Worm (Caenorhabditis elegans) whole organism, young adult: Measurements from ENCODE around the gene K01H12.4.
A peak's percentile ranks its signal among the peaks of the same experiment; 100 is the strongest.

Source experiments
- B0019.2 ChIP-seq: fragments of 200-800 bp; sonication (Bioruptor generic); conservative IDR thresholded peaks from 2 replicates; pipeline ENCODE4 v1.3.6; 2022; ENCODE audit warnings: missing genetic modification reagents, missing genetic modification characterization, missing compliant biosample characterization
- B0035.1 ChIP-seq: sonication (generic microtip); optimal IDR thresholded peaks from 2 replicates; lab custom pipeline; 2016; ENCODE audit warnings: missing genetic modification characterization, mild to moderate bottlenecking, missing compliant biosample characterization, missing genotype, missing genetic modification reagents
- B0261.1 ChIP-seq: sonication (generic microtip); optimal IDR thresholded peaks from 2 replicates; lab custom pipeline; 2016; ENCODE audit warnings: mild to moderate bottlenecking, missing genetic modification characterization, moderate library complexity, missing compliant biosample characterization
- B0336.3 ChIP-seq: fragments of 200-800 bp; sonication (Bioruptor generic); IDR thresholded peaks from 2 replicates; pipeline ENCODE4 v1.3.6; 2022; ENCODE audit warnings: missing genetic modification characterization, missing compliant biosample characterization
- D2030.7 ChIP-seq: fragments of 200-800 bp; sonication (Bioruptor generic); IDR thresholded peaks from 2 replicates; pipeline ENCODE4 v1.3.6; 2022; ENCODE audit warnings: missing genetic modification reagents, missing genetic modification characterization, missing compliant biosample characterization
- F10E7.11 ChIP-seq: sonication (generic microtip); optimal IDR thresholded peaks from 2 replicates; lab custom pipeline; 2017; ENCODE audit warnings: mild to moderate bottlenecking, missing genetic modification characterization, moderate library complexity, missing compliant biosample characterization
- F37B4.10 ChIP-seq: fragments of 200-800 bp; sonication (Bioruptor generic); IDR thresholded peaks from 2 replicates; pipeline ENCODE4 v1.3.6; 2022; ENCODE audit warnings: missing genetic modification characterization, missing compliant biosample characterization
- F55B11.4 ChIP-seq: sonication (generic microtip); optimal IDR thresholded peaks from 2 replicates; lab custom pipeline; 2016; ENCODE audit warnings: missing compliant biosample characterization, missing genetic modification characterization, borderline replicate concordance; ENCODE audit not compliant: insufficient read depth
- F57C9.4 ChIP-seq: sonication (generic microtip); optimal IDR thresholded peaks from 2 replicates; lab custom pipeline; 2017; ENCODE audit warnings: mild to moderate bottlenecking, missing genetic modification characterization, missing compliant biosample characterization
- K12H6.12 ChIP-seq: fragments of 200-800 bp; sonication (Bioruptor generic); optimal IDR thresholded peaks from 2 replicates; lab custom pipeline; 2018; ENCODE audit warnings: mild to moderate bottlenecking, missing genetic modification characterization, missing compliant biosample characterization
- T07F8.4 ChIP-seq: sonication (generic microtip); optimal IDR thresholded peaks from 2 replicates; lab custom pipeline; 2016; ENCODE audit warnings: mild to moderate bottlenecking, missing genetic modification characterization, moderate library complexity, missing compliant biosample characterization
- Y67H2A.10 ChIP-seq: fragments of 200-800 bp; sonication (Bioruptor generic); conservative IDR thresholded peaks from 2 replicates; pipeline ENCODE4 v1.3.6; 2022; ENCODE audit warnings: missing genetic modification reagents, missing genetic modification characterization, missing compliant biosample characterization
- akir-1 ChIP-seq: fragments of 200-800 bp; sonication (Bioruptor generic); optimal IDR thresholded peaks from 2 replicates; lab custom pipeline; 2018; ENCODE audit warnings: mild to moderate bottlenecking, missing genetic modification characterization, moderate library complexity, missing compliant biosample characterization
- atf-7 ChIP-seq: sonication (generic microtip); optimal IDR thresholded peaks from 2 replicates; lab custom pipeline; 2017; ENCODE audit warnings: mild to moderate bottlenecking, missing genetic modification characterization, missing compliant biosample characterization
- cebp-1 ChIP-seq, 2 experiments: fragments of 200-800 bp in 1 of 2; sonication (Bioruptor generic) in 1 of 2; sonication (generic microtip) in 1 of 2; IDR thresholded peaks in 1 of 2; optimal IDR thresholded peaks in 1 of 2; 2 replicates each; pipeline versions ENCODE4 v1.3.6 to Lab custom; 2017 to 2022; ENCODE audit warnings: missing compliant biosample characterization in 2 of 2, missing genetic modification characterization in 2 of 2, mild to moderate bottlenecking in 1 of 2, missing genetic modification reagents in 1 of 2, moderate library complexity in 1 of 2
- cebp-2 ChIP-seq: fragments of 200-800 bp; sonication (Bioruptor generic); IDR thresholded peaks from 2 replicates; pipeline ENCODE4 v1.3.6; 2022; ENCODE audit warnings: missing genetic modification characterization, missing compliant biosample characterization
- ceh-58 ChIP-seq: fragments of 200-800 bp; sonication (Bioruptor generic); IDR thresholded peaks from 2 replicates; pipeline ENCODE4 v1.3.6; 2022; ENCODE audit warnings: missing genetic modification characterization, missing compliant biosample characterization
- ceh-79 ChIP-seq: sonication (generic microtip); optimal IDR thresholded peaks from 2 replicates; lab custom pipeline; 2017; ENCODE audit warnings: mild to moderate bottlenecking, missing genetic modification characterization, missing compliant biosample characterization
- dox-1 ChIP-seq: fragments of 200-800 bp; sonication (Bioruptor generic); IDR thresholded peaks from 2 replicates; pipeline ENCODE4 v1.3.6; 2022; ENCODE audit warnings: missing genetic modification reagents, missing genetic modification characterization, missing compliant biosample characterization
- efl-1 ChIP-seq: fragments of 150-350 bp; optimal IDR thresholded peaks from 2 replicates; lab custom pipeline; 2014; ENCODE audit warnings: missing biosample characterization, missing genetic modification reagents, missing genetic modification characterization
- egl-44 ChIP-seq: fragments of 200-800 bp; sonication (Bioruptor generic); IDR thresholded peaks from 2 replicates; pipeline ENCODE4 v1.3.6; 2022; ENCODE audit warnings: missing genetic modification reagents, missing genetic modification characterization, missing compliant biosample characterization
- fkh-3 ChIP-seq: sonication (generic microtip); optimal IDR thresholded peaks from 2 replicates; lab custom pipeline; 2016; ENCODE audit warnings: mild to moderate bottlenecking, missing genetic modification characterization, missing compliant biosample characterization
- hlh-26 ChIP-seq: fragments of 200-800 bp; sonication (Bioruptor generic); conservative IDR thresholded peaks from 2 replicates; pipeline ENCODE4 v1.3.6; 2022; ENCODE audit warnings: missing genetic modification reagents, missing genetic modification characterization, missing compliant biosample characterization
- hmg-1.2 ChIP-seq: fragments of 200-800 bp; sonication (Bioruptor generic); IDR thresholded peaks from 2 replicates; pipeline ENCODE4 v1.3.6; 2022; ENCODE audit warnings: missing genetic modification reagents, missing genetic modification characterization, missing compliant biosample characterization
- hmg-20 ChIP-seq: fragments of 200-800 bp; sonication (Bioruptor generic); IDR thresholded peaks from 2 replicates; pipeline ENCODE4 v1.3.6; 2022; ENCODE audit warnings: missing genetic modification reagents, missing genetic modification characterization, missing compliant biosample characterization
- hsf-1 ChIP-seq: fragments of 200-800 bp; sonication (Bioruptor generic); IDR thresholded peaks from 2 replicates; pipeline ENCODE4 v1.3.6; 2022; ENCODE audit warnings: missing genetic modification reagents, missing genetic modification characterization, missing compliant biosample characterization
- lag-1 ChIP-seq: fragments of 200-800 bp; sonication (Bioruptor generic); IDR thresholded peaks from 2 replicates; pipeline ENCODE4 v1.3.6; 2022; ENCODE audit warnings: missing genetic modification reagents, missing genetic modification characterization, missing compliant biosample characterization
- let-607 ChIP-seq, 2 experiments: fragments of 200-800 bp in 1 of 2; sonication (Bioruptor generic) in 1 of 2; sonication (generic microtip) in 1 of 2; optimal IDR thresholded peaks; 2 replicates each; lab custom pipeline; 2016 to 2018; ENCODE audit warnings: mild to moderate bottlenecking in 2 of 2, missing compliant biosample characterization in 2 of 2, missing genetic modification characterization in 2 of 2, moderate library complexity in 2 of 2, missing genotype in 1 of 2
- lin-26 ChIP-seq: fragments of 200-800 bp; sonication (Bioruptor generic); IDR thresholded peaks from 2 replicates; pipeline ENCODE4 v1.3.6; 2022; ENCODE audit warnings: missing genetic modification reagents, missing genetic modification characterization, missing compliant biosample characterization
- lin-54 ChIP-seq: fragments of 200-800 bp; sonication (Bioruptor generic); optimal IDR thresholded peaks from 2 replicates; lab custom pipeline; 2018; ENCODE audit warnings: mild to moderate bottlenecking, missing genetic modification characterization, missing compliant biosample characterization
- lir-1 ChIP-seq: fragments of 200-800 bp; sonication (Bioruptor generic); conservative IDR thresholded peaks from 2 replicates; pipeline ENCODE4 v1.3.6; 2022; ENCODE audit warnings: missing genetic modification reagents, missing genetic modification characterization, missing compliant biosample characterization
- lsy-27 ChIP-seq: sonication (generic microtip); optimal IDR thresholded peaks from 2 replicates; lab custom pipeline; 2017; ENCODE audit warnings: missing genetic modification characterization, mild to moderate bottlenecking, missing compliant biosample characterization, antibody characterized with exemption, missing genotype, borderline replicate concordance; ENCODE audit not compliant: insufficient read depth
- mel-28 ChIP-seq: sonication (generic microtip); optimal IDR thresholded peaks from 2 replicates; lab custom pipeline; 2016; ENCODE audit warnings: borderline replicate concordance, mild to moderate bottlenecking, missing genetic modification characterization, missing compliant biosample characterization
- mxl-1 ChIP-seq: sonication (generic microtip); optimal IDR thresholded peaks from 2 replicates; lab custom pipeline; 2016; ENCODE audit warnings: missing genetic modification characterization, missing compliant biosample characterization
- nhr-179 ChIP-seq: sonication (generic microtip); optimal IDR thresholded peaks from 2 replicates; lab custom pipeline; 2016; ENCODE audit warnings: mild to moderate bottlenecking, missing genetic modification characterization, missing compliant biosample characterization
- nhr-80 ChIP-seq: sonication (generic microtip); optimal IDR thresholded peaks from 2 replicates; lab custom pipeline; 2016; ENCODE audit warnings: missing genetic modification characterization, missing compliant biosample characterization
- pbrm-1 ChIP-seq: fragments of 200-800 bp; sonication (Bioruptor generic); IDR thresholded peaks from 2 replicates; pipeline ENCODE4 v1.3.6; 2022; ENCODE audit warnings: missing genetic modification reagents, missing genetic modification characterization, missing compliant biosample characterization
- rcor-1 ChIP-seq: fragments of 200-800 bp; sonication (Bioruptor generic); IDR thresholded peaks from 2 replicates; pipeline ENCODE4 v1.3.6; 2022; ENCODE audit warnings: missing genetic modification reagents, missing genetic modification characterization, missing compliant biosample characterization
- repo-1 ChIP-seq: sonication (generic microtip); optimal IDR thresholded peaks from 2 replicates; lab custom pipeline; 2017; ENCODE audit warnings: mild to moderate bottlenecking, missing genetic modification characterization, missing compliant biosample characterization
- sea-2 ChIP-seq: fragments of 200-800 bp; sonication (Bioruptor generic); IDR thresholded peaks from 2 replicates; pipeline ENCODE4 v1.3.6; 2022; ENCODE audit warnings: missing genetic modification characterization, missing compliant biosample characterization
- snpc-4 ChIP-seq, 5 experiments: fragments of 150-350 bp in 1 of 5; sonication (generic microtip) in 4 of 5; optimal IDR thresholded peaks; 2 replicates each; lab custom pipeline; 2014 to 2018; ENCODE audit warnings: missing genetic modification characterization in 5 of 5, missing biosample characterization in 3 of 5, antibody characterized with exemption in 2 of 5, mild to moderate bottlenecking in 2 of 5, missing compliant biosample characterization in 2 of 5, missing genotype in 2 of 5, moderate library complexity in 2 of 5, missing genetic modification reagents in 1 of 5
- sptf-2 ChIP-seq: fragments of 200-800 bp; sonication (Bioruptor generic); optimal IDR thresholded peaks from 2 replicates; lab custom pipeline; 2018; ENCODE audit warnings: mild to moderate bottlenecking, missing genetic modification characterization, missing compliant biosample characterization
- unc-130 ChIP-seq: sonication (generic microtip); optimal IDR thresholded peaks from 2 replicates; lab custom pipeline; 2016; ENCODE audit warnings: missing genetic modification reagents, missing genetic modification characterization, missing compliant biosample characterization
- unc-62 ChIP-seq: fragments of 150-350 bp; optimal IDR thresholded peaks from 2 replicates; lab custom pipeline; 2014; ENCODE audit warnings: missing biosample characterization, missing genetic modification reagents, missing genetic modification characterization
- zim-3 ChIP-seq: sonication (generic microtip); optimal IDR thresholded peaks from 2 replicates; lab custom pipeline; 2017; ENCODE audit warnings: mild to moderate bottlenecking, missing genetic modification characterization, moderate library complexity, missing compliant biosample characterization
- ztf-25 ChIP-seq: fragments of 200-800 bp; sonication (Bioruptor generic); IDR thresholded peaks from 2 replicates; pipeline ENCODE4 v1.3.6; 2022; ENCODE audit warnings: missing genetic modification reagents, missing genetic modification characterization, missing compliant biosample characterization
- ztf-28 ChIP-seq: fragments of 200-800 bp; sonication (Bioruptor generic); IDR thresholded peaks from 2 replicates; pipeline ENCODE4 v1.3.6; 2022; ENCODE audit warnings: missing genetic modification reagents, missing genetic modification characterization, missing compliant biosample characterization
- ztf-3 ChIP-seq: fragments of 200-800 bp; sonication (Bioruptor generic); optimal IDR thresholded peaks from 2 replicates; lab custom pipeline; 2018; ENCODE audit warnings: mild to moderate bottlenecking, missing genetic modification characterization, missing compliant biosample characterization

The K01H12.4 gene

ce11 chrIV:9739001-9739400, 26.1 kb downstream of the K01H12.4 start (continued):
- TF ChIP-seq B0019.2 (GFP tag; lab: Robert Waterston, UW) = no peak
- TF ChIP-seq B0261.1 (tag; lab: Kevin White, UChicago) = no peak
- TF ChIP-seq ztf-3 (GFP tag; lab: Kevin White, UChicago) = no peak
- peak; percentile 40 for TF ChIP-seq snpc-4 (GFP tag; optimal IDR thresholded peaks at IDR 0.05; lab: Kevin White, UChicago)
- peak in 2 of 4 experiments; percentile 16 to 53 for TF ChIP-seq snpc-4 (tag; optimal IDR thresholded peaks at IDR 0.05; lab: Kevin White, UChicago)
- peak; percentile 13 for TF ChIP-seq repo-1 (tag; lab: Kevin White, UChicago)
- TF ChIP-seq cebp-1 (GFP tag; IDR thresholded peaks at IDR 0.05; lab: Robert Waterston, UW) = no peak
- peak; percentile 42 for TF ChIP-seq cebp-1 (tag; optimal IDR thresholded peaks at IDR 0.05; lab: Kevin White, UChicago)
- no peak for TF ChIP-seq pbrm-1 (GFP tag; lab: Robert Waterston, UW)
- no peak for TF ChIP-seq F55B11.4 (tag; lab: Kevin White, UChicago)
- no peak for TF ChIP-seq akir-1 (GFP tag; lab: Kevin White, UChicago)
- no peak for TF ChIP-seq ztf-28
- TF ChIP-seq lin-54 (GFP tag; lab: Kevin White, UChicago) = peak; percentile 37
- TF ChIP-seq ceh-58 (GFP tag; lab: Robert Waterston, UW) = no peak
- TF ChIP-seq hmg-1.2 (GFP tag; lab: Robert Waterston, UW) = peak; percentile 36
- no peak for TF ChIP-seq hlh-26 (GFP tag; lab: Robert Waterston, UW)
- no peak for TF ChIP-seq fkh-3 (tag; lab: Kevin White, UChicago)
- peak; percentile 51 for TF ChIP-seq rcor-1 (GFP tag; lab: Robert Waterston, UW)
- no peak; the same call in 1 of the 2 replicates for TF ChIP-seq lin-26 (GFP tag; lab: Robert Waterston, UW)
- no peak; the same call in 1 of the 2 replicates for TF ChIP-seq hmg-20
- no peak for TF ChIP-seq Y67H2A.10
- no peak for TF ChIP-seq sea-2 (GFP tag; lab: Robert Waterston, UW)
- TF ChIP-seq F57C9.4 (tag; lab: Kevin White, UChicago) = no peak
- TF ChIP-seq ztf-25 (GFP tag; lab: Robert Waterston, UW) = no peak
- no peak for TF ChIP-seq nhr-80 (tag; lab: Kevin White, UChicago)
- TF ChIP-seq F10E7.11 (tag; lab: Kevin White, UChicago) = no peak
- TF ChIP-seq egl-44 (GFP tag; lab: Robert Waterston, UW) = no peak
- TF ChIP-seq unc-62 (GFP tag; lab: Kevin White, UChicago) = no peak
- TF ChIP-seq B0035.1 (tag; lab: Kevin White, UChicago) = peak; percentile 11
- TF ChIP-seq D2030.7 (GFP tag; lab: Robert Waterston, UW) = peak; percentile 45
- TF ChIP-seq ceh-79 (tag; lab: Kevin White, UChicago) = no peak
- TF ChIP-seq unc-130 (GFP tag; lab: Kevin White, UChicago) = peak; percentile 40
- no peak for TF ChIP-seq lir-1 (GFP tag; lab: Robert Waterston, UW)
- TF ChIP-seq mxl-1 (tag; lab: Kevin White, UChicago) = no peak
- no peak for TF ChIP-seq atf-7 (tag; lab: Kevin White, UChicago)
- TF ChIP-seq nhr-179 (tag; lab: Kevin White, UChicago) = no peak
- no peak for TF ChIP-seq sptf-2 (GFP tag; lab: Kevin White, UChicago)
- peak; percentile 33 for TF ChIP-seq efl-1 (GFP tag; lab: Kevin White, UChicago)
- no peak for TF ChIP-seq dox-1 (GFP tag; lab: Robert Waterston, UW)
- TF ChIP-seq K12H6.12 = no peak
- no peak for TF ChIP-seq cebp-2
- TF ChIP-seq zim-3 (tag; lab: Kevin White, UChicago) = no peak
- TF ChIP-seq lag-1 = no peak
- peak; percentile 66; the same call in 1 of the 2 replicates for TF ChIP-seq hsf-1 (GFP tag; lab: Robert Waterston, UW)
- TF ChIP-seq T07F8.4 (tag; lab: Kevin White, UChicago) = no peak
- no peak for TF ChIP-seq lsy-27 (tag; lab: Kevin White, UChicago)
- no peak for TF ChIP-seq mel-28
- no peak for TF ChIP-seq let-607 (tag; optimal IDR thresholded peaks at IDR 0.05; lab: Kevin White, UChicago)
- TF ChIP-seq B0336.3 (GFP tag; lab: Robert Waterston, UW) = peak; percentile 93
- no peak for TF ChIP-seq F37B4.10 (GFP tag; lab: Robert Waterston, UW)
